Fruit fly (Drosophila melanogaster) whole organism, prepupa: Measurements from ENCODE around the gene CG8641.

Source experiments
- CG16779 ChIP-seq: fragments of 200-800 bp; sonication (Bioruptor generic); optimal IDR thresholded peaks from 3 replicates; lab custom pipeline; 2017; ENCODE audit warnings: missing biosample characterization, mild to moderate bottlenecking, missing genetic modification characterization
- CG32006 ChIP-seq: fragments of 200-800 bp; sonication (Bioruptor generic); optimal IDR thresholded peaks from 3 replicates; lab custom pipeline; 2017; ENCODE audit warnings: missing biosample characterization, mild to moderate bottlenecking, missing genetic modification characterization
- Eip93F ChIP-seq: fragments of 200-800 bp; sonication (Bioruptor generic); optimal IDR thresholded peaks from 2 replicates; lab custom pipeline; 2016; ENCODE audit warnings: missing biosample characterization, mild to moderate bottlenecking, missing genetic modification characterization
- Hr4 ChIP-seq: fragments of 200-800 bp; sonication (Bioruptor generic); optimal IDR thresholded peaks from 3 replicates; lab custom pipeline; 2016; ENCODE audit warnings: missing biosample characterization, missing genetic modification characterization
- topi ChIP-seq: fragments of 200-800 bp; sonication (Bioruptor generic); optimal IDR thresholded peaks from 3 replicates; lab custom pipeline; 2016; ENCODE audit warnings: missing biosample characterization, missing genetic modification characterization

dm6 chr3L:7082168-7082567 lies 4.9 kb upstream of the CG8641 start:
- TF ChIP-seq CG32006 (no peak), topi (no peak), CG16779 (tag; lab: Kevin White, UChicago) (no peak), Eip93F (GFP tag; lab: Kevin White, UChicago) (no peak), Hr4 (GFP tag; lab: Kevin White, UChicago) (no peak)
